Worm (Caenorhabditis elegans) whole organism, L4/young adult: ENCODE data around the gene col-68.

Source experiments
- W03F9.2 ChIP-seq: fragments of 150-350 bp; optimal IDR thresholded peaks from 2 replicates; lab custom pipeline; 2014; ENCODE audit warnings: missing biosample characterization, missing genetic modification characterization
- him-1 ChIP-seq: sonication (generic microtip); optimal IDR thresholded peaks from 2 replicates; lab custom pipeline; 2016; ENCODE audit warnings: missing genotype, missing genetic modification reagents, missing genetic modification characterization, missing compliant biosample characterization

DNA sequence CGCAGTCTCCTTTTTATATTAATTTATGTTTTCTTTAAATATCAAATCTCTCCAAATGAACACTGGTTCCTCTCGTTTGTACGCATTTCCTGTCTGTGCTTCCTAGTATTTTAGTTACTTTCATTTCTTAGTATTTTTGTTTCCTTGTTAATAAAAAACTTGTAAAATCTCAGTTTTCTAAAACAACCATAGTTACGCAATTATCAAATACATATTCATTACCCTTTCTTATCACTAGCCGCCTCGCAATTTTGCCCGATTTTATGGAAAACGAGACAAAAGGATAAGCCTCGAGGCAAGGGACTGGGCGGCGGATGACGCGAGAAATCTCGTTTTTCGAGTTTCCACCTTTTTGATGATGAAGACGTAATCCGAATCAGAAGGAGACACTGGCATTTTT lies 6.9 kb downstream of the col-68 start, which contains the start of gene C50D2.1:
- TF ChIP-seq him-1 (tag; lab: Kevin White, UChicago) (no peak), W03F9.2 (no peak)
